Fruit fly (Drosophila melanogaster) whole organism, embryonic: Measurements from ENCODE around the gene CG33306.

Experiments used
- Aef1 ChIP-seq: fragments of 200-800 bp; sonication (Bioruptor generic); IDR thresholded peaks from 3 replicates; pipeline ENCODE4 v1.3.6; 2022; ENCODE audit warnings: missing biosample characterization, missing genetic modification characterization
- CG11456 ChIP-seq: fragments of 200-800 bp; sonication (Bioruptor generic); IDR thresholded peaks from 3 replicates; pipeline ENCODE4 v1.3.6; 2022; ENCODE audit warnings: missing biosample characterization, missing genetic modification characterization
- CG11560 ChIP-seq: fragments of 200-800 bp; sonication (Bioruptor generic); IDR thresholded peaks from 3 replicates; pipeline ENCODE4 v1.3.6; 2022; ENCODE audit warnings: missing biosample characterization, missing genetic modification characterization
- CG11695 ChIP-seq: fragments of 200-800 bp; sonication (Bioruptor generic); IDR thresholded peaks from 3 replicates; pipeline ENCODE4 v1.3.6; 2022; ENCODE audit warnings: missing biosample characterization, missing genetic modification characterization
- CG12299 ChIP-seq: fragments of 200-800 bp; sonication (Bioruptor generic); optimal IDR thresholded peaks from 2 replicates; lab custom pipeline; 2018; ENCODE audit warnings: missing biosample characterization, mild to moderate bottlenecking, missing genetic modification characterization
- CG13287 ChIP-seq: fragments of 200-800 bp; sonication (Bioruptor generic); IDR thresholded peaks from 2 replicates; pipeline ENCODE4 v1.3.6; 2022; ENCODE audit warnings: missing biosample characterization, missing genetic modification characterization; ENCODE audit not compliant: partially characterized antibody
- CG14014 ChIP-seq: fragments of 200-800 bp; sonication (Bioruptor generic); IDR thresholded peaks from 2 replicates; pipeline ENCODE4 v1.3.6; 2022; ENCODE audit warnings: missing biosample characterization, missing genetic modification characterization
- CG15269 ChIP-seq: fragments of 200-800 bp; sonication (Bioruptor generic); optimal IDR thresholded peaks from 2 replicates; lab custom pipeline; 2018; ENCODE audit warnings: missing biosample characterization, mild to moderate bottlenecking, missing genetic modification characterization, moderate library complexity
- CG17385 ChIP-seq: fragments of 200-800 bp; sonication (Bioruptor generic); optimal IDR thresholded peaks from 3 replicates; lab custom pipeline; 2018; ENCODE audit warnings: missing biosample characterization, mild to moderate bottlenecking, missing genetic modification characterization
- CG17802 ChIP-seq: fragments of 200-800 bp; sonication (Bioruptor generic); optimal IDR thresholded peaks from 2 replicates; lab custom pipeline; 2018; ENCODE audit warnings: missing biosample characterization, mild to moderate bottlenecking, missing genetic modification characterization, moderate library complexity
- CG31441 ChIP-seq: fragments of 200-800 bp; sonication (Bioruptor generic); IDR thresholded peaks from 2 replicates; pipeline ENCODE4 v1.3.6; 2022; ENCODE audit warnings: missing biosample characterization, missing genetic modification characterization
- CG34224 ChIP-seq: fragments of 200-800 bp; sonication (Bioruptor generic); IDR thresholded peaks from 3 replicates; pipeline ENCODE4 v1.3.6; 2022; ENCODE audit warnings: missing biosample characterization, missing genetic modification characterization; ENCODE audit not compliant: partially characterized antibody
- CG4707 ChIP-seq: fragments of 200-800 bp; sonication (Bioruptor generic); optimal IDR thresholded peaks from 2 replicates; lab custom pipeline; 2018; ENCODE audit warnings: missing biosample characterization, mild to moderate bottlenecking, missing genetic modification characterization, moderate library complexity
- CG6683 ChIP-seq: fragments of 200-800 bp; sonication (Bioruptor generic); optimal IDR thresholded peaks from 2 replicates; lab custom pipeline; 2017; ENCODE audit warnings: missing biosample characterization, mild to moderate bottlenecking, missing genetic modification characterization, missing genetic modification reagents
- CG6689 ChIP-seq: fragments of 200-800 bp; sonication (Bioruptor generic); IDR thresholded peaks from 2 replicates; pipeline ENCODE4 v1.3.6; 2022; ENCODE audit warnings: missing biosample characterization, missing genetic modification characterization
- CG7928 ChIP-seq: fragments of 200-800 bp; sonication (Bioruptor generic); optimal IDR thresholded peaks from 2 replicates; lab custom pipeline; 2017; ENCODE audit warnings: missing biosample characterization, mild to moderate bottlenecking, missing genetic modification characterization
- CG8944 ChIP-seq: fragments of 200-800 bp; sonication (Bioruptor generic); optimal IDR thresholded peaks from 3 replicates; lab custom pipeline; 2016; ENCODE audit warnings: missing biosample characterization, missing genetic modification characterization
- CG9932 ChIP-seq: fragments of 200-800 bp; sonication (Bioruptor generic); IDR thresholded peaks from 2 replicates; pipeline ENCODE4 v1.3.6; 2022; ENCODE audit warnings: missing biosample characterization, missing genetic modification characterization
- Chrac-16 ChIP-seq: fragments of 200-800 bp; sonication (Bioruptor generic); optimal IDR thresholded peaks from 3 replicates; lab custom pipeline; 2016; ENCODE audit warnings: missing biosample characterization, missing genetic modification characterization
- Dip3 ChIP-seq: fragments of 200-800 bp; sonication (Bioruptor generic); optimal IDR thresholded peaks from 3 replicates; lab custom pipeline; 2016; ENCODE audit warnings: missing biosample characterization, missing genetic modification characterization
- Lpt ChIP-seq: fragments of >200 bp; optimal IDR thresholded peaks from 2 replicates; lab custom pipeline; 2018; ENCODE audit warnings: missing biosample characterization, missing genetic modification characterization
- Mrtf ChIP-seq: fragments of 200-800 bp; sonication (Bioruptor generic); IDR thresholded peaks from 3 replicates; pipeline ENCODE4 v1.3.6; 2022; ENCODE audit warnings: missing biosample characterization, missing genetic modification characterization
- Myb ChIP-seq: fragments of 200-800 bp; sonication (Bioruptor generic); optimal IDR thresholded peaks from 2 replicates; lab custom pipeline; 2016; ENCODE audit warnings: missing biosample characterization, missing genetic modification characterization
- NC2β ChIP-seq: fragments of 200-800 bp; sonication (Bioruptor generic); optimal IDR thresholded peaks from 2 replicates; lab custom pipeline; 2016; ENCODE audit warnings: missing biosample characterization, missing genetic modification characterization
- Oaz ChIP-seq: fragments of 200-800 bp; sonication (Bioruptor generic); IDR thresholded peaks from 2 replicates; pipeline ENCODE4 v1.3.6; 2022; ENCODE audit warnings: missing biosample characterization, missing genetic modification characterization
- Optix ChIP-seq: fragments of 200-800 bp; sonication (Bioruptor generic); IDR thresholded peaks from 3 replicates; pipeline ENCODE4 v1.3.6; 2022; ENCODE audit warnings: missing biosample characterization, missing genetic modification characterization
- Ptx1 ChIP-seq: fragments of 200-800 bp; sonication (Bioruptor generic); IDR thresholded peaks from 2 replicates; pipeline ENCODE4 v1.3.6; 2022; ENCODE audit warnings: missing biosample characterization, missing genetic modification characterization
- Usf ChIP-seq: fragments of 200-800 bp; sonication (Bioruptor generic); optimal IDR thresholded peaks from 2 replicates; lab custom pipeline; 2017; ENCODE audit warnings: missing genotype, missing biosample characterization, missing genetic modification characterization
- Vsx1 ChIP-seq: fragments of 200-800 bp; sonication (Bioruptor generic); optimal IDR thresholded peaks from 2 replicates; lab custom pipeline; 2017; ENCODE audit warnings: missing biosample characterization, mild to moderate bottlenecking, missing genetic modification characterization, missing genetic modification reagents
- Xbp1 ChIP-seq: fragments of 200-800 bp; sonication (Bioruptor generic); optimal IDR thresholded peaks from 3 replicates; lab custom pipeline; 2016; ENCODE audit warnings: missing biosample characterization, mild to moderate bottlenecking, missing genetic modification characterization
- amos ChIP-seq: fragments of 200-800 bp; sonication (Bioruptor generic); IDR thresholded peaks from 2 replicates; pipeline ENCODE4 v1.3.6; 2022; ENCODE audit warnings: missing biosample characterization, missing genetic modification characterization; ENCODE audit not compliant: partially characterized antibody
- ato ChIP-seq: fragments of 200-800 bp; sonication (Bioruptor generic); IDR thresholded peaks from 2 replicates; pipeline ENCODE4 v1.3.6; 2022; ENCODE audit warnings: missing biosample characterization, missing genetic modification characterization; ENCODE audit not compliant: partially characterized antibody
- bsh ChIP-seq, 2 experiments: fragments of 200-800 bp; sonication (Bioruptor generic); optimal IDR thresholded peaks; 2 replicates each; lab custom pipeline; 2017 to 2018; ENCODE audit warnings: mild to moderate bottlenecking in 2 of 2, missing biosample characterization in 2 of 2, missing genetic modification characterization in 2 of 2, moderate library complexity in 1 of 2
- btn ChIP-seq: fragments of 200-800 bp; sonication (Bioruptor generic); optimal IDR thresholded peaks from 2 replicates; lab custom pipeline; 2016; ENCODE audit warnings: missing biosample characterization, missing genetic modification characterization
- dm ChIP-seq: fragments of 200-800 bp; sonication (Bioruptor generic); optimal IDR thresholded peaks from 3 replicates; lab custom pipeline; 2016; ENCODE audit warnings: missing biosample characterization, missing genetic modification characterization
- fd3F ChIP-seq: fragments of 200-800 bp; sonication (Bioruptor generic); optimal IDR thresholded peaks from 2 replicates; lab custom pipeline; 2018; ENCODE audit warnings: missing biosample characterization, mild to moderate bottlenecking, missing genetic modification characterization, moderate library complexity
- fd64A ChIP-seq: fragments of 200-800 bp; sonication (Bioruptor generic); optimal IDR thresholded peaks from 3 replicates; lab custom pipeline; 2018; ENCODE audit warnings: missing biosample characterization, mild to moderate bottlenecking, missing genetic modification characterization
- fd96Cb ChIP-seq: fragments of 200-800 bp; sonication (Bioruptor generic); optimal IDR thresholded peaks from 2 replicates; lab custom pipeline; 2018; ENCODE audit warnings: missing biosample characterization, mild to moderate bottlenecking, missing genetic modification characterization, moderate library complexity
- jing ChIP-seq: fragments of 200-800 bp; sonication (Bioruptor generic); optimal IDR thresholded peaks from 2 replicates; lab custom pipeline; 2018; ENCODE audit warnings: missing biosample characterization, mild to moderate bottlenecking, missing genetic modification characterization
- kay ChIP-seq: fragments of 200-800 bp; sonication (Bioruptor generic); optimal IDR thresholded peaks from 2 replicates; lab custom pipeline; 2016; ENCODE audit warnings: missing biosample characterization, missing genetic modification characterization
- nerfin-1 ChIP-seq: fragments of 200-800 bp; sonication (Bioruptor generic); optimal IDR thresholded peaks from 3 replicates; lab custom pipeline; 2019; ENCODE audit warnings: missing biosample characterization, mild to moderate bottlenecking, missing genetic modification characterization, moderate library complexity
- nom ChIP-seq: fragments of 200-800 bp; sonication (Bioruptor generic); optimal IDR thresholded peaks from 2 replicates; lab custom pipeline; 2017; ENCODE audit warnings: missing biosample characterization, missing genetic modification characterization, mild to moderate bottlenecking, moderate library complexity, missing genetic modification reagents
- pfk ChIP-seq: fragments of 200-800 bp; sonication (Bioruptor generic); optimal IDR thresholded peaks from 2 replicates; lab custom pipeline; 2018; ENCODE audit warnings: missing biosample characterization, mild to moderate bottlenecking, missing genetic modification characterization, moderate library complexity
- rib ChIP-seq: fragments of 200-800 bp; sonication (Bioruptor generic); IDR thresholded peaks from 2 replicates; pipeline ENCODE4 v1.3.6; 2022; ENCODE audit warnings: missing biosample characterization, missing genetic modification characterization
- sd ChIP-seq: fragments of 200-800 bp; sonication (Bioruptor generic); optimal IDR thresholded peaks from 3 replicates; lab custom pipeline; 2018; ENCODE audit warnings: missing biosample characterization, mild to moderate bottlenecking, missing genetic modification characterization, moderate library complexity
- sima ChIP-seq: fragments of 200-800 bp; sonication (Bioruptor generic); optimal IDR thresholded peaks from 2 replicates; lab custom pipeline; 2016; ENCODE audit warnings: missing biosample characterization, missing genetic modification characterization
- trem ChIP-seq: fragments of 200-800 bp; optimal IDR thresholded peaks from 3 replicates; lab custom pipeline; 2019; ENCODE audit warnings: missing biosample characterization, mild to moderate bottlenecking, missing genetic modification characterization, moderate library complexity
- ttk ChIP-seq: fragments of 200-800 bp; sonication (Bioruptor generic); IDR thresholded peaks from 2 replicates; pipeline ENCODE4 v2.1.2; 2022; ENCODE audit warnings: missing biosample characterization, missing genetic modification characterization

CG33306 gene

dm6 chr2L:13835002-13835910 lies 8.3 kb downstream of the CG33306 start, which contains the start of the genes mRpS23 and CenG1A (continued):
- TF ChIP-seq CG4707 (GFP tag; lab: Kevin White, UChicago) (peak; percentile 99), Optix (peak; percentile 100), CG17385 (peak; percentile 100), CG12299 (tag; lab: Kevin White, UChicago) (peak; percentile 100), CG9932 (GFP tag; lab: Robert Waterston, UW) (peak; percentile 100), dm (GFP tag; lab: Kevin White, UChicago) (peak; percentile 99), btn (peak; percentile 99), Chrac-16 (peak; percentile 100), rib (peak; percentile 100), Xbp1 (GFP tag; lab: Kevin White, UChicago) (peak; percentile 100), CG11695 (GFP tag; lab: Robert Waterston, UW) (peak; percentile 100), sd (tag; lab: Kevin White, UChicago) (peak; percentile 99), jing (GFP tag; lab: Kevin White, UChicago) (peak; percentile 100), pfk (GFP tag; lab: Kevin White, UChicago) (peak; percentile 81), Oaz (GFP tag; lab: Robert Waterston, UW) (peak; percentile 100), Dip3 (peak; percentile 100), CG34224 (GFP tag; lab: Robert Waterston, UW) (peak; percentile 81), amos (GFP tag; lab: Robert Waterston, UW) (peak; percentile 64; the same call in 1 of the 2 replicates), fd96Cb (tag; lab: Kevin White, UChicago) (peak; percentile 100), CG6683 (GFP tag; lab: Kevin White, UChicago) (peak; percentile 98), ato (GFP tag; lab: Robert Waterston, UW) (0 out of 2 replicates have a peak, but pooled peaks have one; percentile 33), sima (GFP tag; lab: Kevin White, UChicago) (peak; percentile 98), CG14014 (GFP tag; lab: Robert Waterston, UW) (peak; percentile 100), kay (GFP tag; lab: Kevin White, UChicago) (peak; percentile 99), CG7928 (GFP tag; lab: Kevin White, UChicago) (peak; percentile 88), NC2β (GFP tag; lab: Kevin White, UChicago) (peak; percentile 100), fd3F (GFP tag; lab: Kevin White, UChicago) (peak; percentile 100), Ptx1 (GFP tag; lab: Robert Waterston, UW) (peak; percentile 100), CG31441 (GFP tag; lab: Robert Waterston, UW) (peak; percentile 99), CG17802 (tag; lab: Kevin White, UChicago) (peak; percentile 95), trem (tag; lab: Kevin White, UChicago) (peak; percentile 98), CG13287 (GFP tag; lab: Robert Waterston, UW) (peak; percentile 88), nerfin-1 (tag; lab: Kevin White, UChicago) (peak; percentile 100), Myb (peak; percentile 96), fd64A (GFP tag; lab: Kevin White, UChicago) (peak; percentile 100), CG11456 (GFP tag; lab: Robert Waterston, UW) (peak; percentile 100), CG11560 (tag; lab: Robert Waterston, UW) (peak; percentile 95), CG8944 (GFP tag; lab: Kevin White, UChicago) (peak; percentile 100), Lpt (GFP tag; lab: Kevin White, UChicago) (no peak), Vsx1 (GFP tag; lab: Kevin White, UChicago) (peak; percentile 99), Usf (peak; percentile 99), ttk (GFP tag; lab: Robert Waterston, UW) (peak; percentile 100), Aef1 (GFP tag; lab: Robert Waterston, UW) (peak; percentile 100), CG6689 (GFP tag; lab: Robert Waterston, UW) (peak; percentile 100), nom (GFP tag; lab: Kevin White, UChicago) (peak; percentile 99), Mrtf (GFP tag; lab: Robert Waterston, UW) (peak; percentile 100), CG15269 (peak; percentile 100), bsh (GFP tag; optimal IDR thresholded peaks at IDR 0.05; lab: Kevin White, UChicago) (peak; percentile 100)
